Fruit fly (Drosophila melanogaster) whole organism, embryonic: ENCODE measurements around the gene Kdm3.

Experiments used
- CG10147 ChIP-seq: fragments of 200-800 bp; sonication (Bioruptor generic); optimal IDR thresholded peaks from 2 replicates; lab custom pipeline; 2019; ENCODE audit warnings: missing biosample characterization, mild to moderate bottlenecking, missing genetic modification characterization, moderate library complexity
- CG10543 ChIP-seq: fragments of 200-800 bp; sonication (Bioruptor generic); optimal IDR thresholded peaks from 3 replicates; lab custom pipeline; 2017; ENCODE audit warnings: missing biosample characterization, mild to moderate bottlenecking, missing genetic modification characterization, moderate library complexity
- CG11247 ChIP-seq: fragments of 200-800 bp; sonication (Bioruptor generic); IDR thresholded peaks from 2 replicates; pipeline ENCODE4 v1.3.6; 2022; ENCODE audit warnings: missing biosample characterization, missing genetic modification characterization
- CG11696 ChIP-seq: fragments of 200-800 bp; sonication (Bioruptor generic); IDR thresholded peaks from 2 replicates; pipeline ENCODE4 v1.3.6; 2022; ENCODE audit warnings: missing biosample characterization, missing genetic modification characterization
- CG12104 ChIP-seq: fragments of 200-800 bp; sonication (Bioruptor generic); optimal IDR thresholded peaks from 3 replicates; lab custom pipeline; 2016; ENCODE audit warnings: missing biosample characterization, missing genetic modification characterization
- CG12236 ChIP-seq: fragments of 200-800 bp; sonication (Bioruptor generic); optimal IDR thresholded peaks from 2 replicates; lab custom pipeline; 2016; ENCODE audit warnings: missing biosample characterization, missing genetic modification characterization
- CG12299 ChIP-seq: fragments of 200-800 bp; sonication (Bioruptor generic); optimal IDR thresholded peaks from 2 replicates; lab custom pipeline; 2018; ENCODE audit warnings: missing biosample characterization, mild to moderate bottlenecking, missing genetic modification characterization
- CG14710 ChIP-seq: fragments of 200-800 bp; sonication (Bioruptor generic); optimal IDR thresholded peaks from 3 replicates; lab custom pipeline; 2019; ENCODE audit warnings: missing biosample characterization, mild to moderate bottlenecking, missing genetic modification characterization, moderate library complexity
- CG14965 ChIP-seq: fragments of 200-800 bp; sonication (Bioruptor generic); optimal IDR thresholded peaks from 2 replicates; lab custom pipeline; 2016; ENCODE audit warnings: missing biosample characterization, missing genetic modification characterization, borderline replicate concordance
- CG15514 ChIP-seq: fragments of 200-800 bp; sonication (Bioruptor generic); optimal IDR thresholded peaks from 3 replicates; lab custom pipeline; 2017; ENCODE audit warnings: missing biosample characterization, missing genetic modification characterization, mild to moderate bottlenecking, moderate library complexity, missing genetic modification reagents
- CG15601 ChIP-seq: fragments of 200-800 bp; sonication (Bioruptor generic); optimal IDR thresholded peaks from 3 replicates; lab custom pipeline; 2019; ENCODE audit warnings: missing biosample characterization, mild to moderate bottlenecking, missing genetic modification characterization, moderate library complexity
- CG17385 ChIP-seq: fragments of 200-800 bp; sonication (Bioruptor generic); optimal IDR thresholded peaks from 3 replicates; lab custom pipeline; 2018; ENCODE audit warnings: missing biosample characterization, mild to moderate bottlenecking, missing genetic modification characterization
- CG17612 ChIP-seq: fragments of 200-800 bp; sonication (Bioruptor generic); IDR thresholded peaks from 2 replicates; pipeline ENCODE4 v1.3.6; 2022; ENCODE audit warnings: missing biosample characterization, missing genetic modification characterization
- CG17912 ChIP-seq: fragments of 200-800 bp; sonication (Bioruptor generic); optimal IDR thresholded peaks from 2 replicates; lab custom pipeline; 2018; ENCODE audit warnings: missing biosample characterization, mild to moderate bottlenecking, missing genetic modification characterization
- CG2889 ChIP-seq: fragments of 200-800 bp; sonication (Bioruptor generic); IDR thresholded peaks from 3 replicates; pipeline ENCODE4 v1.3.6; 2022; ENCODE audit warnings: missing biosample characterization, missing genetic modification characterization
- CG31365 ChIP-seq: fragments of 200-800 bp; sonication (Bioruptor generic); optimal IDR thresholded peaks from 2 replicates; lab custom pipeline; 2018; ENCODE audit warnings: missing biosample characterization, mild to moderate bottlenecking, missing genetic modification characterization
- CG32532 ChIP-seq: fragments of 200-800 bp; sonication (Bioruptor generic); IDR thresholded peaks from 2 replicates; pipeline ENCODE4 v1.3.6; 2022; ENCODE audit warnings: missing biosample characterization, missing genetic modification characterization
- CG34376 ChIP-seq: fragments of 200-800 bp; sonication (Bioruptor generic); optimal IDR thresholded peaks from 2 replicates; lab custom pipeline; 2018; ENCODE audit warnings: missing biosample characterization, mild to moderate bottlenecking, missing genetic modification characterization
- CG4328 ChIP-seq: fragments of 200-800 bp; sonication (Bioruptor generic); optimal IDR thresholded peaks from 3 replicates; lab custom pipeline; 2017; ENCODE audit warnings: missing biosample characterization, missing genetic modification reagents, missing genetic modification characterization
- CG4360 ChIP-seq: fragments of 200-800 bp; sonication (Bioruptor generic); IDR thresholded peaks from 2 replicates; pipeline ENCODE4 v1.3.6; 2022; ENCODE audit warnings: missing biosample characterization, missing genetic modification characterization
- CG4404 ChIP-seq: fragments of 200-800 bp; sonication (Bioruptor generic); IDR thresholded peaks from 2 replicates; pipeline ENCODE4 v1.3.6; 2022; ENCODE audit warnings: missing biosample characterization, missing genetic modification characterization
- CG6272 ChIP-seq: fragments of 200-800 bp; sonication (Bioruptor generic); IDR thresholded peaks from 2 replicates; pipeline ENCODE4 v1.3.6; 2022; ENCODE audit warnings: missing biosample characterization, missing genetic modification characterization
- CG6654 ChIP-seq: fragments of 200-800 bp; sonication (Bioruptor generic); optimal IDR thresholded peaks from 2 replicates; lab custom pipeline; 2017; ENCODE audit warnings: missing biosample characterization, mild to moderate bottlenecking, missing genetic modification characterization
- CG8388 ChIP-seq: fragments of 200-800 bp; sonication (Bioruptor generic); optimal IDR thresholded peaks from 2 replicates; lab custom pipeline; 2019; ENCODE audit warnings: missing biosample characterization, mild to moderate bottlenecking, missing genetic modification characterization, moderate library complexity
- CG8944 ChIP-seq: fragments of 200-800 bp; sonication (Bioruptor generic); optimal IDR thresholded peaks from 3 replicates; lab custom pipeline; 2016; ENCODE audit warnings: missing biosample characterization, missing genetic modification characterization
- CG9797 ChIP-seq: fragments of 200-800 bp; sonication (Bioruptor generic); optimal IDR thresholded peaks from 3 replicates; lab custom pipeline; 2018; ENCODE audit warnings: missing biosample characterization, mild to moderate bottlenecking, missing genetic modification characterization
- CG9932 ChIP-seq: fragments of 200-800 bp; sonication (Bioruptor generic); IDR thresholded peaks from 2 replicates; pipeline ENCODE4 v1.3.6; 2022; ENCODE audit warnings: missing biosample characterization, missing genetic modification characterization
- CTCF ChIP-seq: fragments of 200-800 bp; sonication (Bioruptor generic); optimal IDR thresholded peaks from 2 replicates; lab custom pipeline; 2017; ENCODE audit warnings: missing biosample characterization, mild to moderate bottlenecking, missing genetic modification characterization, moderate library complexity
- CkIIα-i1 ChIP-seq: fragments of 200-800 bp; sonication (Bioruptor generic); IDR thresholded peaks from 2 replicates; pipeline ENCODE4 v1.3.6; 2022; ENCODE audit warnings: missing biosample characterization, missing genetic modification characterization
- D ChIP-seq, 2 experiments: fragments of 200-800 bp in 1 of 2; fragments of >200 bp in 1 of 2; sonication (Bioruptor generic) in 1 of 2; optimal IDR thresholded peaks; 2 replicates in 1 of 2; 3 replicates in 1 of 2; lab custom pipeline; 2017; ENCODE audit warnings: mild to moderate bottlenecking in 1 of 2, missing biosample characterization in 1 of 2, missing genetic modification characterization in 1 of 2, missing genetic modification reagents in 1 of 2
- Deaf1 ChIP-seq: fragments of 200-800 bp; optimal IDR thresholded peaks from 3 replicates; lab custom pipeline; 2019; ENCODE audit warnings: missing biosample characterization, mild to moderate bottlenecking, missing genetic modification characterization, moderate library complexity
- Doc2 ChIP-seq: fragments of 200-800 bp; sonication (Bioruptor generic); IDR thresholded peaks from 2 replicates; pipeline ENCODE4 v1.3.6; 2022; ENCODE audit warnings: missing biosample characterization, missing genetic modification characterization
- Gsc ChIP-seq: fragments of 200-800 bp; sonication (Bioruptor generic); IDR thresholded peaks from 2 replicates; pipeline ENCODE4 v1.3.6; 2022; ENCODE audit warnings: missing biosample characterization, missing genetic modification characterization
- H2.0 ChIP-seq: fragments of 200-800 bp; sonication (Bioruptor generic); IDR thresholded peaks from 2 replicates; pipeline ENCODE4 v1.3.6; 2022; ENCODE audit warnings: missing biosample characterization, missing genetic modification characterization
- Mrtf ChIP-seq: fragments of 200-800 bp; sonication (Bioruptor generic); IDR thresholded peaks from 3 replicates; pipeline ENCODE4 v1.3.6; 2022; ENCODE audit warnings: missing biosample characterization, missing genetic modification characterization
- Neu2 ChIP-seq: fragments of 200-800 bp; sonication (Bioruptor generic); optimal IDR thresholded peaks from 3 replicates; lab custom pipeline; 2016; ENCODE audit warnings: missing biosample characterization, missing genetic modification characterization, borderline replicate concordance
- Rx ChIP-seq: fragments of 200-800 bp; sonication (Bioruptor generic); IDR thresholded peaks from 2 replicates; pipeline ENCODE4 v1.3.6; 2022; ENCODE audit warnings: missing biosample characterization, missing genetic modification characterization
- abd-A ChIP-seq: fragments of 200-800 bp; sonication (Bioruptor generic); optimal IDR thresholded peaks from 3 replicates; lab custom pipeline; 2019; ENCODE audit warnings: missing biosample characterization, mild to moderate bottlenecking, missing genetic modification characterization, moderate library complexity
- al ChIP-seq: fragments of 200-800 bp; sonication (Bioruptor generic); IDR thresholded peaks from 2 replicates; pipeline ENCODE4 v1.3.6; 2022; ENCODE audit warnings: missing biosample characterization, missing genetic modification characterization
- aop ChIP-seq: fragments of 200-800 bp; sonication (Bioruptor generic); IDR thresholded peaks from 2 replicates; pipeline ENCODE4 v1.3.6; 2022; ENCODE audit warnings: missing biosample characterization, missing genetic modification characterization
- ara ChIP-seq: fragments of 200-800 bp; sonication (Bioruptor generic); IDR thresholded peaks from 2 replicates; pipeline ENCODE4 v1.3.6; 2022; ENCODE audit warnings: missing biosample characterization, missing genetic modification characterization
- ato ChIP-seq: fragments of 200-800 bp; sonication (Bioruptor generic); IDR thresholded peaks from 2 replicates; pipeline ENCODE4 v1.3.6; 2022; ENCODE audit warnings: missing biosample characterization, missing genetic modification characterization; ENCODE audit not compliant: partially characterized antibody
- dati ChIP-seq: fragments of 200-800 bp; sonication (Bioruptor generic); IDR thresholded peaks from 2 replicates; pipeline ENCODE4 v1.3.6; 2022; ENCODE audit warnings: missing biosample characterization, missing genetic modification characterization
- gsb ChIP-seq: fragments of 200-800 bp; sonication (Bioruptor generic); IDR thresholded peaks from 2 replicates; pipeline ENCODE4 v1.3.6; 2022; ENCODE audit warnings: missing biosample characterization, missing genetic modification characterization
- luna ChIP-seq: fragments of 200-800 bp; sonication (Bioruptor generic); optimal IDR thresholded peaks from 2 replicates; lab custom pipeline; 2016; ENCODE audit warnings: missing biosample characterization, missing genetic modification characterization
- psq ChIP-seq: fragments of 200-800 bp; sonication (Bioruptor generic); optimal IDR thresholded peaks from 2 replicates; lab custom pipeline; 2017; ENCODE audit warnings: missing biosample characterization, missing genetic modification characterization
- pzg ChIP-seq: fragments of 200-800 bp; sonication (Bioruptor generic); optimal IDR thresholded peaks from 3 replicates; lab custom pipeline; 2018; ENCODE audit warnings: missing biosample characterization, mild to moderate bottlenecking, missing genetic modification characterization, moderate library complexity
- rib ChIP-seq: fragments of 200-800 bp; sonication (Bioruptor generic); IDR thresholded peaks from 2 replicates; pipeline ENCODE4 v1.3.6; 2022; ENCODE audit warnings: missing biosample characterization, missing genetic modification characterization
- sens ChIP-seq: fragments of 200-800 bp; sonication (Bioruptor generic); peaks from one replicate; lab custom pipeline; 2016; ENCODE audit warnings: missing biosample characterization, missing genetic modification characterization
- tx ChIP-seq: fragments of 200-800 bp; sonication (Bioruptor generic); optimal IDR thresholded peaks from 2 replicates; lab custom pipeline; 2016; ENCODE audit warnings: missing biosample characterization, missing genetic modification characterization
- vvl ChIP-seq: fragments of 200-800 bp; sonication (Bioruptor generic); IDR thresholded peaks from 2 replicates; pipeline ENCODE4 v1.3.6; 2022; ENCODE audit warnings: missing biosample characterization, missing genetic modification characterization

Gene Kdm3

DNA sequence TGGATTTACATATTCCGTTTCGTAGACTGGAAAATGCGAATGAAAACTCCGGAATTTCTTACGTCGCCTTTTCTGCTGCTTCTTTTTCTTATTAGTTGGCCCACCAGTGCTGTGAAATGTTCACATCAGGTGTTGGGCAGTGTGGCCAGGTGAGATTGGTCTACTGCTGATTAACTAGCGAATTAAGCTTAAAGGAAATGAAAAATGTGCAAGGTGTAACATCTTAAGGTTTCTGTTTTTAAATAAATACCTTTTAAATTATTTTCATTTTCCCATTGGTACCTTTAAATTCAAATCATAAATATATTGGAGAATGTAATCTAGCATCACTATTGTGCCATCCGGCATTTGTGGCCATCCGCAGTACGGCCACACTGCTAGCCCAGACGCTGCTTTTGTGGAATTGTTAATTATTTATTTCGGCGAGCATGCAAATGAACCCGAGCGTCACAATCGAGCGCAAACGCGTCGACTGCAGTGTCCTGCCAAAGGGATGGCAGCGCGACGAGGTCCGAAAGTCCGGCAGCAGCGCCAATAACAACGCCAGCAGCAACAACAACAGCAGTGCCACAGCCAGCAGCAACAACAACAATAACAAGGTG lies 43.7 kb downstream of the Kdm3 start, which contains the start of the genes AP-1mu and MBD-like (continued):
- TF ChIP-seq ara (GFP tag; lab: Robert Waterston, UW) (no peak), CG8944 (GFP tag; lab: Kevin White, UChicago) (peak; percentile 63), Gsc (GFP tag; lab: Robert Waterston, UW) (no peak), al (GFP tag; lab: Robert Waterston, UW) (peak; percentile 55), CG12236 (GFP tag; lab: Kevin White, UChicago) (peak; percentile 30), vvl (GFP tag; lab: Robert Waterston, UW) (peak; percentile 75), CG11247 (GFP tag; lab: Robert Waterston, UW) (0 out of 2 replicates have a peak, but pooled peaks have one; percentile 47), CG6272 (peak; percentile 61; the same call in 1 of the 2 replicates), Deaf1 (tag; lab: Kevin White, UChicago) (no peak), Mrtf (GFP tag; lab: Robert Waterston, UW) (peak; percentile 14; the same call in 1 of the 3 replicates), CG10147 (GFP tag; lab: Kevin White, UChicago) (peak; percentile 46), Neu2 (GFP tag; lab: Kevin White, UChicago) (no peak), H2.0 (peak; percentile 47; the same call in 1 of the 2 replicates), CG4404 (GFP tag; lab: Robert Waterston, UW) (peak; percentile 73), CG9932 (peak; percentile 83), psq (GFP tag; lab: Kevin White, UChicago) (no peak), CG15514 (peak; percentile 66), sens (GFP tag; lab: Kevin White, UChicago) (peak; percentile 92), CG17612 (GFP tag; lab: Robert Waterston, UW) (no peak), CG12299 (tag; lab: Kevin White, UChicago) (peak; percentile 29), CG6654 (GFP tag; lab: Kevin White, UChicago) (no peak), CTCF (GFP tag; lab: Kevin White, UChicago) (no peak), CG9797 (GFP tag; lab: Kevin White, UChicago) (peak; percentile 94), CG17385 (GFP tag; lab: Kevin White, UChicago) (peak; percentile 81), CG8388 (peak; percentile 27), CG14710 (tag; lab: Kevin White, UChicago) (peak; percentile 81), CG4328 (peak; percentile 21), luna (GFP tag; lab: Kevin White, UChicago) (peak; percentile 57), D (optimal IDR thresholded peaks at IDR 0.05; lab: Kevin White, UChicago) (no peak), D (GFP tag; optimal IDR thresholded peaks at IDR 0.05; lab: Kevin White, UChicago) (no peak), Doc2 (GFP tag; lab: Robert Waterston, UW) (no peak), abd-A (tag; lab: Kevin White, UChicago) (no peak), CG17912 (GFP tag; lab: Kevin White, UChicago) (peak; percentile 33), aop (GFP tag; lab: Robert Waterston, UW) (no peak), tx (peak; percentile 58), CG4360 (GFP tag; lab: Robert Waterston, UW) (peak; percentile 99), CkIIα-i1 (GFP tag; lab: Robert Waterston, UW) (no peak), CG10543 (GFP tag; lab: Kevin White, UChicago) (peak; percentile 64), Rx (peak; percentile 7; the same call in 1 of the 2 replicates), CG2889 (GFP tag; lab: Robert Waterston, UW) (0 out of 3 replicates have a peak, but pooled peaks have one; percentile 52), CG31365 (no peak), CG34376 (GFP tag; lab: Kevin White, UChicago) (peak; percentile 68), CG32532 (GFP tag; lab: Robert Waterston, UW) (peak; percentile 62), dati (no peak), gsb (no peak), CG11696 (GFP tag; lab: Robert Waterston, UW) (no peak), ato (GFP tag; lab: Robert Waterston, UW) (no peak), pzg (GFP tag; lab: Kevin White, UChicago) (peak; percentile 78), rib (GFP tag; lab: Robert Waterston, UW) (peak; percentile 45; the same call in 1 of the 2 replicates), CG15601 (tag; lab: Kevin White, UChicago) (peak; percentile 58), CG12104 (peak; percentile 71), CG14965 (no peak)
